Fruit fly (Drosophila melanogaster): ENCODE data around the gene stg.

The stg gene

dm6 chr3R:29251418-29251817, 4.2 kb downstream of the stg start:
- TF ChIP-seq CG8478 (optimal IDR thresholded peaks at IDR 0.05) (no peak), CTCF (optimal IDR thresholded peaks at IDR 0.05) (peak; percentile 91 to 93)

DNA sequence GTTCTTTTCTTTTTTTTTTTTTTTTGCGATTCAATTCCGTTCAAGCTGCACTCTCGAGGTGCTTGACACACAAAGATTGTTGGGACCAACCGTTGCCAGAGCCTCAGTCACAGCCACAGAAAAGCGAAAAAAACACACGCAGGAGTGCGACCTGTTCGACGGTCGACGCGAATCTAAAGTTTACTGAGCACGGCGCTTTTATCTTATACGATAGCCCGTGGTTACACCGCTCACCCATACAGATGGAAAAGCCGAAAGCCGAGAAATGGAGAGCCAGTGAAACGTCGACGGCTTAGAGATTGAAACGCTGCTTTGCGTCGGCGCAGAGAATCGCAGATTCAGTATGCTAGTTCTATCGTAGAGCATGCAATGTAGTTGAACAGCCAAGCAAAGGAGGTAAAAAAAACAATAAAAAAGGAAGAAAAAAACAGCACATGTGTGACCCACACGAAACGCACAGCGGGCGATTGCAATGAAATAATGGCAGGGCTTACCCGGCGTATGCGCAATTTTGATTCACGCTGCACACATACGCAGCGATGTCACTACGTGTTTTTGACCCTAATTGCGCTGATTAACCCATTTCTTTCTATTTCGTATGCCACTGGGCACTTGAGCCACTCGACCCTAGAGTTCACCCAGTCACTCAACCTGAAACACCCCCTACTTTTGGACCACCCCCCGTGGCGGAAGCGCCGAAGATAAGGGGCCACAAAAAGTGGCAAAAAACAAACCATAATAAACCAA, 5.2 kb downstream of the stg start, which contains the start of gene SP1029:
TSS of gene SP1029 (minus strand) at position 180 of the 747 bp plus-strand sequence.
- no peak for TF ChIP-seq CG8478 (optimal IDR thresholded peaks at IDR 0.05)
- TF ChIP-seq CTCF (optimal IDR thresholded peaks at IDR 0.05) = no peak

DNA sequence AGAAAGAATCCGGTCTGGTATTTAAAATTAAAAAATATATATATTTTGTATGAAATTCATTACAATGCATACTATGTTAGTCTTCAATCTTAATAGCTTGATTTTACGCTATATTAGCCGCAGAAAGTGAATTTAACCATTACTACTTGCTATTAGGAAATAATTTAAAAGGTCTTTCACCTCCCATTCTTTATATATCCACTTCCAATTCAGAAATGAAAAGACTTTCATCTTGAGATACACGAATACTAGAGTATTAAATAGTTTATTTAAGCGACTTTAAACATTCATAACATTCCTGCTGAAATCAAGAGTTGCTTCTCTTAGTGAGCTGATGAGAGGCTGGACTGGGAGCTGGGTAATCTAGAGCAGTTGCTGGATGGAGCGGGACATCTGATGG, 10.9 kb downstream of the stg start, which contains the start of gene CG31445:
TSS of gene CG31445 (minus strand) at position 101 of the 400 bp plus-strand sequence.
- TF ChIP-seq CTCF (optimal IDR thresholded peaks at IDR 0.05) (no peak), CG8478 (optimal IDR thresholded peaks at IDR 0.05) (no peak)

- TF ChIP-seq CG8478 (optimal IDR thresholded peaks at IDR 0.05) = no peak
- TF ChIP-seq CTCF (optimal IDR thresholded peaks at IDR 0.05) = no peak
Measured at dm6 chr3R:29238623-29239022, 17.0 kb downstream of the stg start, which contains the start of gene CG11951. Gene CG11951 (minus strand): TSS chr3R:29238723.

dm6 chr3R:29230552-29231102, 25.0 kb downstream of the stg start:
- no peak for TF ChIP-seq CG8478 (optimal IDR thresholded peaks at IDR 0.05)
- no peak for TF ChIP-seq CTCF (optimal IDR thresholded peaks at IDR 0.05)

DNA sequence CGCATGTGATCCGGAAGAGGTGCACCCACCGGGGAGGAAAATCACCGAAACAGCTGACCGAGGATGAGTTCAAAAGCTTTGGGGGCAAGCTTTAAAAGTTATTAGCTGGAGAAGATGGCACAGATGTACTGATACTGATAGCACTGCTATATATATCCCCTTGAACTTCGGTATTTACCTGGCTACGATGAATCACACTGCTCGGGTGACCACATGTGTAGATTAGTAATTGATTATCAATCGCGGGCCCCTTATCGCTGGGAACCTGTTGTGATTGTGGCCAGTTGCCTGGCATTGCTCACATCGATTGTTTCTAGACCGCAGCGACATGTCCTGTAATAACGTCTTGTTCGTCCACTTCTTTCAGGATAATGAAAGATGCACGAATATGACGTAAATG, 25.6 kb downstream of the stg start:
- TF ChIP-seq CG8478 (optimal IDR thresholded peaks at IDR 0.05) (no peak), CTCF (optimal IDR thresholded peaks at IDR 0.05) (no peak)

DNA sequence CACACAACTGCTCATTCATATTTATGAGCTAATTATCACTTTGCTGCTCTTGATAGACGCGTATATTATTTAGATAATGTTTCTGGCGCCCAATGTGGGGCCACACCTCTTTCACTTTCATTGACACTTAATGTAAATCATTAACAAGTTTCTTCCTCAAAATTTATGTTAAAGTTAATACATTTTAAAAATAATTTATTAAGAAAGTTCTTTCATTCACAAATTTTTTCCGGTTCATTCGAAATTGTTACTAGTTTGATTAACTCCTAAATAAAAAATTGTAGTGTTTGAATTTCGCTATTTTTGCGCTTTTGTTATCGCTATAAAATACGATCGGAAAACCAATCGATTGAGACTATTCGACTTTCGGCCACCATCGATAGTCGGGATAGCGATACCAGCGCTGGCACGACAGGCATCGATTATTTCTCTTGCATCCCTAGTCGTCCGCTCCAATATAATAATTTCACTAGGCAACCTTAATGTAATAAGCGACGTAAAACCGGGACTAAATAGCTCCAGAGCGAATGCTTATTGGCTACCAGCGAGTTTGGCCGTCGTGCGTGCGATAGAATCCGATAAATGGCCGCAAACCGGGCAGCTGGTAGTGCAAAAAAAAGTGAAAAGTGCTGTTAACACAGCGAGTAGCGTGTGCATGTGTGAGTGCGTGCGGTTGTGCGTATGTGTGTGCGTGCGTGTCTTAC, 26.7 kb downstream of the stg start, which contains the start of gene Usp1:
TSS of gene Usp1 (plus strand) at position 417 of the 704 bp plus-strand sequence.
- TF ChIP-seq CG8478 (optimal IDR thresholded peaks at IDR 0.05) = no peak
- TF ChIP-seq CTCF (optimal IDR thresholded peaks at IDR 0.05) = peak in 1 of 2 experiments; percentile 48

DNA sequence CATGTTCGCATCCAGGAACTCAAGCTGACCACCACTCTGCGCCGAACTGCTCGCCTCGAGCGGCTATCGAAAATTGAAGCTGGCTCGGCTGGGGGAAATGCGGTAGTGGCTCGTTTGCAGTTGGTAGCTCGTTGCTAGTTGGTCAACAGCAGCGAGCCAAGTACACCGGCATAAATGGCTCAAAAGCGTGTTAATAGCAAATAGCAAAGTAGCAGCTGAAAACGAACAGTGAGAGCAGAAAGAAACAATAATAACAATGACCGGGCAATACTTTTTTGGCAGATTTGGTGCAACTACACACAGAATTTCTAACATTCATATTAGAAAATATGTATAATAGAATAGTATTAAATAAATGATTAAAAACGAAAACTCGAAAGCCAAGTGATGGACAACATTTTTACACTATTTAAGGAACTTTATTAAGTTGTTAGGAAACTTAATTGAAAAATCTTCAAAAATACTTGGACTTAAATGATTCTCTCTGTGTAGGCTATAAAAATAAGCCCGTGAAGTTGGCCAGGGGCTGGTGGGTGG, 27.9 kb downstream of the stg start, which contains the start of gene CG14507:
TSS of gene CG14507 (minus strand) at position 51 of the 537 bp plus-strand sequence.
- no peak for TF ChIP-seq CG8478 (optimal IDR thresholded peaks at IDR 0.05)
- no peak for TF ChIP-seq CTCF (optimal IDR thresholded peaks at IDR 0.05)

- TF ChIP-seq CG8478 (optimal IDR thresholded peaks at IDR 0.05) (no peak), CTCF (optimal IDR thresholded peaks at IDR 0.05) (peak in 1 of 2 experiments; percentile 6)
Measured at dm6 chr3R:29222891-29223842, 32.4 kb downstream of the stg start, which contains the start of the genes Cisd2 and Brd8. Gene Cisd2 (minus strand): TSS chr3R:29223428. Gene Brd8 (plus strand): TSS chr3R:29223485.

DNA sequence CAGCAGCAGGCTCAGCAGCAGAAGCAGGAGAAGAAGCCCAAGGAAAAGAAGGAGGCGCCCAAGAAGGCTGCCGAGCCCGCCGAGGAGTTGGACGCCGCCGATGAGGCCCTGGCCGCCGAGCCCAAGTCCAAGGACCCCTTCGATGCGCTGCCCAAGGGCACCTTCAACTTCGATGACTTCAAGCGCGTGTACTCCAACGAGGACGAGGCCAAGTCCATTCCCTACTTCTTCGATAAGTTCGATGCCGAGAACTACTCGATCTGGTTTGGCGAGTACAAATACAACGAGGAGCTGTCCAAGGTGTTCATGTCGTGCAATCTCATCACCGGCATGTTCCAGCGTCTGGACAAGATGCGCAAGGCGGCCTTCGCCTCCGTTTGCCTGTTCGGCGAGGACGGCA, 34.4 kb downstream of the stg start:
- no peak for TF ChIP-seq CTCF (optimal IDR thresholded peaks at IDR 0.05)

DNA sequence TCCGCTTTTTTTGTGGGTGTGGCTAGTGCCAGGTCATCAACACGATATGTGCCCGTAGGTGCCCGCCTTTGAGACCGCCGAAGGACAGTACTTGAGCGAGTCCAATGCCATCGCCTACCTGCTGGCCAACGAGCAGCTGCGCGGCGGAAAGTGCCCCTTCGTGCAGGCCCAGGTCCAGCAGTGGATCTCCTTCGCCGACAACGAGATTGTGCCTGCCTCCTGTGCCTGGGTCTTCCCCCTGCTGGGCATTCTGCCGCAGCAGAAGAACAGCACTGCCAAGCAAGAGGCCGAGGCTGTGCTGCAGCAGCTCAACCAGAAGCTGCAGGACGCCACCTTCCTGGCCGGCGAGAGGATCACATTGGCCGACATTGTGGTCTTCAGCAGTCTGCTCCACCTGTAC, 35.0 kb downstream of the stg start:
- TF ChIP-seq CG8478 (optimal IDR thresholded peaks at IDR 0.05) (no peak), CTCF (optimal IDR thresholded peaks at IDR 0.05) (no peak)

dm6 chr3R:29219948-29220347, 35.7 kb downstream of the stg start, which contains the start of gene eEF1gamma:
Gene eEF1gamma (plus strand): TSS chr3R:29220172.
- TF ChIP-seq CTCF (optimal IDR thresholded peaks at IDR 0.05) (peak; percentile 10 to 24), CG8478 (optimal IDR thresholded peaks at IDR 0.05) (no peak)

- TF ChIP-seq CTCF (optimal IDR thresholded peaks at IDR 0.05) = no peak
- no peak for TF ChIP-seq CG8478 (optimal IDR thresholded peaks at IDR 0.05)
Measured at dm6 chr3R:29218001-29218400, 37.6 kb downstream of the stg start.

DNA sequence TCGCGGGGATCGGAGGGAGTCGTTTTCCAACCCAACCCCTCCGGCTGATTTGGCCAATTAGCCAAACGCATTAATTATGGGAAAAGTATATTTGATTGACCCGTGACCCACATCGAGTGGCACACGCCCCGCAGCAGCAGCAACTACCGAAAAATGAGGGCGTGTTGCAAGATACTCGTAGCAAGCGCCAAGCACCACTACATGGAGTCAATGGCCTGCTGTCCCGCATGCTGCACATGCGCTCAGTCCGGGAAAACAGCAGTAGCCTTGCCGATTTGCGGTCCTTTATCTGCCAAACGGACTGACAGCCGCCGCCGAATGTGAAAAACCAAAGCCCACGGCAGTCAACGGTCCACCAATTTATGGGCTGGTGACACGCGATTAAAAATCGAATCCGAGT, 38.3 kb downstream of the stg start:
- TF ChIP-seq CG8478 (optimal IDR thresholded peaks at IDR 0.05) (no peak), CTCF (optimal IDR thresholded peaks at IDR 0.05) (no peak)

Data from S2 (cell line).